Worm (Caenorhabditis elegans) whole organism, L3 larva: ENCODE results near the gene F10C1.3.

Source experiments
- R02D3.7 ChIP-seq: fragments of 150-350 bp; optimal IDR thresholded peaks from 2 replicates; lab custom pipeline; 2014; ENCODE audit warnings: missing biosample characterization, missing genetic modification characterization
- ZK546.5 ChIP-seq: sonication (generic microtip); optimal IDR thresholded peaks from 2 replicates; lab custom pipeline; 2017; ENCODE audit warnings: missing biosample characterization, missing genetic modification characterization
- ama-1 ChIP-seq: fragments of 150-350 bp; optimal IDR thresholded peaks from 2 replicates; lab custom pipeline; 2018
- ceh-16 ChIP-seq: sonication (generic microtip); optimal IDR thresholded peaks from 2 replicates; lab custom pipeline; 2017; ENCODE audit warnings: missing biosample characterization, missing genetic modification characterization
- ceh-28 ChIP-seq: fragments of 150-350 bp; optimal IDR thresholded peaks from 2 replicates; lab custom pipeline; 2014; ENCODE audit warnings: missing biosample characterization, missing genetic modification reagents, missing genetic modification characterization
- ceh-82 ChIP-seq: fragments of 150-350 bp; optimal IDR thresholded peaks from 2 replicates; lab custom pipeline; 2014; ENCODE audit warnings: missing biosample characterization, missing genetic modification characterization
- ceh-9 ChIP-seq: sonication (generic microtip); optimal IDR thresholded peaks from 2 replicates; lab custom pipeline; 2018; ENCODE audit warnings: missing biosample characterization, missing genetic modification characterization
- egl-27 ChIP-seq: sonication (generic microtip); optimal IDR thresholded peaks from 4 replicates; lab custom pipeline; 2017; ENCODE audit warnings: missing biosample characterization, missing genetic modification reagents, missing genetic modification characterization
- egl-5 ChIP-seq: fragments of 150-350 bp; optimal IDR thresholded peaks from 2 replicates; lab custom pipeline; 2017; ENCODE audit warnings: missing biosample characterization, missing genetic modification reagents, missing genetic modification characterization, inconsistent platforms
- elt-1 ChIP-seq: fragments of 150-350 bp; optimal IDR thresholded peaks from 2 replicates; lab custom pipeline; 2014; ENCODE audit warnings: missing biosample characterization, missing genetic modification characterization
- elt-2 ChIP-seq: sonication (generic microtip); optimal IDR thresholded peaks from 2 replicates; lab custom pipeline; 2016; ENCODE audit warnings: missing genetic modification reagents, mild to moderate bottlenecking, missing genetic modification characterization, missing compliant biosample characterization
- elt-3 ChIP-seq, 3 experiments: fragments of 150-350 bp in 1 of 3; sonication (generic microtip) in 2 of 3; optimal IDR thresholded peaks; 2 replicates in 2 of 3; 4 replicates in 1 of 3; lab custom pipeline; 2014 to 2017; ENCODE audit warnings: missing biosample characterization in 3 of 3, missing genetic modification characterization in 3 of 3
- eor-1 ChIP-seq, 2 experiments: fragments of 150-350 bp; optimal IDR thresholded peaks; 2 replicates each; lab custom pipeline; 2014 to 2018; ENCODE audit warnings: missing biosample characterization in 2 of 2, missing genetic modification characterization in 2 of 2
- fkh-10 ChIP-seq: sonication (generic microtip); optimal IDR thresholded peaks from 2 replicates; lab custom pipeline; 2017; ENCODE audit warnings: missing biosample characterization, missing genetic modification reagents, missing genetic modification characterization
- fkh-2 ChIP-seq: fragments of 150-350 bp; optimal IDR thresholded peaks from 2 replicates; lab custom pipeline; 2014; ENCODE audit warnings: missing biosample characterization, missing genetic modification reagents, missing genetic modification characterization
- fos-1 ChIP-seq: fragments of 150-350 bp; optimal IDR thresholded peaks from 2 replicates; lab custom pipeline; 2014; ENCODE audit warnings: missing biosample characterization, missing genetic modification characterization
- hmg-11 ChIP-seq: sonication (generic microtip); optimal IDR thresholded peaks from 2 replicates; lab custom pipeline; 2016; ENCODE audit warnings: missing genetic modification characterization, missing compliant biosample characterization
- jun-1 ChIP-seq: fragments of 150-350 bp; optimal IDR thresholded peaks from 2 replicates; lab custom pipeline; 2014; ENCODE audit warnings: missing biosample characterization, missing genetic modification reagents, missing genetic modification characterization
- lin-15B ChIP-seq: fragments of 150-350 bp; optimal IDR thresholded peaks from 2 replicates; lab custom pipeline; 2014; ENCODE audit warnings: missing biosample characterization, missing genetic modification characterization
- lin-39 ChIP-seq: fragments of 150-350 bp; optimal IDR thresholded peaks from 2 replicates; lab custom pipeline; 2018; ENCODE audit warnings: missing biosample characterization, missing genetic modification reagents, missing genetic modification characterization
- lsy-12 ChIP-seq: sonication (generic microtip); optimal IDR thresholded peaks from 2 replicates; lab custom pipeline; 2016; ENCODE audit warnings: mild to moderate bottlenecking, missing genetic modification characterization, missing compliant biosample characterization
- mdl-1 ChIP-seq: fragments of 150-350 bp; optimal IDR thresholded peaks from 2 replicates; lab custom pipeline; 2014; ENCODE audit warnings: missing biosample characterization, missing genetic modification characterization
- nfya-1 ChIP-seq: sonication (generic microtip); optimal IDR thresholded peaks from 2 replicates; lab custom pipeline; 2017; ENCODE audit warnings: missing genetic modification characterization, mild to moderate bottlenecking, missing compliant biosample characterization, antibody characterized with exemption, moderate library complexity; ENCODE audit not compliant: insufficient read depth
- nhr-11 ChIP-seq: fragments of 150-350 bp; optimal IDR thresholded peaks from 2 replicates; lab custom pipeline; 2014; ENCODE audit warnings: missing biosample characterization, missing genetic modification characterization
- nhr-12 ChIP-seq: fragments of 150-350 bp; optimal IDR thresholded peaks from 2 replicates; lab custom pipeline; 2014; ENCODE audit warnings: missing biosample characterization, missing genetic modification characterization
- nhr-25 ChIP-seq: sonication (generic microtip); optimal IDR thresholded peaks from 2 replicates; lab custom pipeline; 2017; ENCODE audit warnings: missing biosample characterization, missing genetic modification characterization
- nhr-28 ChIP-seq: fragments of 150-350 bp; optimal IDR thresholded peaks from 2 replicates; lab custom pipeline; 2014; ENCODE audit warnings: missing biosample characterization, missing genetic modification characterization
- nhr-43 ChIP-seq: sonication (generic microtip); optimal IDR thresholded peaks from 2 replicates; lab custom pipeline; 2016; ENCODE audit warnings: mild to moderate bottlenecking, missing genetic modification characterization, missing compliant biosample characterization; ENCODE audit not compliant: poor library complexity, severe bottlenecking
- nhr-67 ChIP-seq: fragments of 150-350 bp; optimal IDR thresholded peaks from 2 replicates; lab custom pipeline; 2014; ENCODE audit warnings: missing biosample characterization, missing genetic modification characterization
- nhr-76 ChIP-seq: fragments of 150-350 bp; sonication (generic microtip); optimal IDR thresholded peaks from 5 replicates; lab custom pipeline; 2014; ENCODE audit warnings: missing biosample characterization, missing genetic modification characterization
- pha-4 ChIP-seq: fragments of 150-350 bp; optimal IDR thresholded peaks from 2 replicates; lab custom pipeline; 2014; ENCODE audit warnings: missing biosample characterization, missing genetic modification reagents, missing genetic modification characterization
- pqm-1 ChIP-seq: fragments of 150-350 bp; optimal IDR thresholded peaks from 2 replicates; lab custom pipeline; 2017; ENCODE audit warnings: missing biosample characterization, missing genetic modification characterization, inconsistent platforms
- sea-2 ChIP-seq: fragments of 150-350 bp; sonication (generic microtip); optimal IDR thresholded peaks from 4 replicates; lab custom pipeline; 2014; ENCODE audit warnings: missing biosample characterization, missing genetic modification reagents, missing genetic modification characterization
- skn-1 ChIP-seq: fragments of 150-350 bp; optimal IDR thresholded peaks from 2 replicates; lab custom pipeline; 2014; ENCODE audit warnings: missing biosample characterization, missing genetic modification characterization
- snpc-4 ChIP-seq: fragments of 150-350 bp; optimal IDR thresholded peaks from 2 replicates; lab custom pipeline; 2014; ENCODE audit warnings: missing biosample characterization, missing genetic modification characterization
- unc-39 ChIP-seq: sonication (generic microtip); optimal IDR thresholded peaks from 4 replicates; lab custom pipeline; 2017; ENCODE audit warnings: missing biosample characterization, missing genetic modification characterization
- unc-62 ChIP-seq: fragments of 150-350 bp; sonication (generic microtip); optimal IDR thresholded peaks from 4 replicates; lab custom pipeline; 2014; ENCODE audit warnings: missing biosample characterization, missing genetic modification reagents, missing genetic modification characterization
- ztf-11 ChIP-seq: fragments of 150-350 bp; optimal IDR thresholded peaks from 2 replicates; lab custom pipeline; 2014; ENCODE audit warnings: missing biosample characterization, missing genetic modification characterization
- ztf-4 ChIP-seq: fragments of 150-350 bp; optimal IDR thresholded peaks from 2 replicates; lab custom pipeline; 2014; ENCODE audit warnings: missing biosample characterization, missing genetic modification characterization

The F10C1.3 gene

ce11 chrII:5712126-5712525 lies 45.4 kb downstream of the F10C1.3 start:
- TF ChIP-seq ztf-4 (peak; percentile 44), nhr-28 (tag; lab: Kevin White, UChicago) (no peak), elt-2 (tag; lab: Kevin White, UChicago) (peak; percentile 22), R02D3.7 (tag; lab: Kevin White, UChicago) (no peak), ama-1 (lab: Kevin White, UChicago) (peak; percentile 33), unc-62 (GFP tag; lab: Kevin White, UChicago) (no peak), mdl-1 (tag; lab: Kevin White, UChicago) (no peak)

ce11 chrII:5710835-5711234 lies 46.7 kb downstream of the F10C1.3 start:
- TF ChIP-seq ZK546.5 (tag; lab: Kevin White, UChicago) (no peak), lsy-12 (tag; lab: Kevin White, UChicago) (no peak), egl-27 (tag; lab: Kevin White, UChicago) (no peak), mdl-1 (tag; lab: Kevin White, UChicago) (no peak), ama-1 (lab: Kevin White, UChicago) (no peak), egl-5 (tag; lab: Kevin White, UChicago) (no peak), nhr-67 (tag; lab: Kevin White, UChicago) (no peak), ceh-9 (no peak), ceh-82 (tag; lab: Kevin White, UChicago) (no peak), ceh-28 (tag; lab: Kevin White, UChicago) (no peak), snpc-4 (tag; lab: Kevin White, UChicago) (no peak), nhr-25 (tag; lab: Kevin White, UChicago) (no peak), fkh-2 (tag; lab: Kevin White, UChicago) (no peak), fos-1 (tag; lab: Kevin White, UChicago) (no peak), fkh-10 (GFP tag; lab: Kevin White, UChicago) (no peak), pha-4 (tag; lab: Kevin White, UChicago) (no peak)

- TF ChIP-seq elt-2 (tag; lab: Kevin White, UChicago) (no peak), nhr-12 (tag; lab: Kevin White, UChicago) (no peak), nhr-25 (tag; lab: Kevin White, UChicago) (no peak), nfya-1 (tag; lab: Kevin White, UChicago) (peak; percentile 18), nhr-67 (tag; lab: Kevin White, UChicago) (no peak), lsy-12 (tag; lab: Kevin White, UChicago) (no peak), nhr-43 (tag; lab: Kevin White, UChicago) (no peak), ama-1 (lab: Kevin White, UChicago) (no peak), elt-3 (tag; optimal IDR thresholded peaks at IDR 0.05; lab: Kevin White, UChicago) (no peak), fkh-10 (GFP tag; lab: Kevin White, UChicago) (peak; percentile 95), hmg-11 (tag; lab: Kevin White, UChicago) (no peak), ztf-11 (no peak), egl-27 (tag; lab: Kevin White, UChicago) (no peak), ceh-9 (no peak), R02D3.7 (tag; lab: Kevin White, UChicago) (no peak)
Measured at ce11 chrII:5708154-5708553, 49.4 kb downstream of the F10C1.3 start.

ce11 chrII:5707532-5707931 lies 50.0 kb downstream of the F10C1.3 start, which contains the start of gene osta-2:
osta-2 (plus strand) TSS chrII:5707691.
- TF ChIP-seq nfya-1 (tag; lab: Kevin White, UChicago), result peak; percentile 41
- no peak for TF ChIP-seq nhr-25 (tag; lab: Kevin White, UChicago)
- no peak for TF ChIP-seq snpc-4 (tag; lab: Kevin White, UChicago)
- no peak for TF ChIP-seq mdl-1 (tag; lab: Kevin White, UChicago)
- TF ChIP-seq lin-15B (tag; lab: Kevin White, UChicago), result no peak
- TF ChIP-seq fos-1 (tag; lab: Kevin White, UChicago), result no peak
- TF ChIP-seq pha-4 (tag; lab: Kevin White, UChicago), result peak; percentile 25
- no peak for TF ChIP-seq nhr-11 (tag; lab: Kevin White, UChicago)
- no peak for TF ChIP-seq nhr-28 (tag; lab: Kevin White, UChicago)
- no peak for TF ChIP-seq elt-3 (tag; optimal IDR thresholded peaks at IDR 0.05; lab: Kevin White, UChicago)
- no peak for TF ChIP-seq elt-1 (tag; lab: Kevin White, UChicago)
- TF ChIP-seq unc-39, result no peak
- no peak for TF ChIP-seq ceh-16
- no peak for TF ChIP-seq nhr-12 (tag; lab: Kevin White, UChicago)
- TF ChIP-seq lin-39 (tag; lab: Kevin White, UChicago), result no peak
- TF ChIP-seq sea-2 (GFP tag; lab: Kevin White, UChicago), result no peak
- TF ChIP-seq nhr-76, result no peak
- no peak for TF ChIP-seq fkh-2 (tag; lab: Kevin White, UChicago)
- TF ChIP-seq eor-1 (tag; optimal IDR thresholded peaks at IDR 0.05; lab: Kevin White, UChicago), result no peak
- TF ChIP-seq skn-1 (tag; lab: Kevin White, UChicago), result no peak
- TF ChIP-seq egl-5 (tag; lab: Kevin White, UChicago), result peak; percentile 6
- TF ChIP-seq jun-1, result no peak
- TF ChIP-seq ztf-11, result no peak
- no peak for TF ChIP-seq pqm-1 (tag; lab: Kevin White, UChicago)
- no peak for TF ChIP-seq ceh-82 (tag; lab: Kevin White, UChicago)
- no peak for TF ChIP-seq unc-62 (GFP tag; lab: Kevin White, UChicago)
